Worm (Caenorhabditis elegans): ENCODE data around the gene mrps-12.

DNA sequence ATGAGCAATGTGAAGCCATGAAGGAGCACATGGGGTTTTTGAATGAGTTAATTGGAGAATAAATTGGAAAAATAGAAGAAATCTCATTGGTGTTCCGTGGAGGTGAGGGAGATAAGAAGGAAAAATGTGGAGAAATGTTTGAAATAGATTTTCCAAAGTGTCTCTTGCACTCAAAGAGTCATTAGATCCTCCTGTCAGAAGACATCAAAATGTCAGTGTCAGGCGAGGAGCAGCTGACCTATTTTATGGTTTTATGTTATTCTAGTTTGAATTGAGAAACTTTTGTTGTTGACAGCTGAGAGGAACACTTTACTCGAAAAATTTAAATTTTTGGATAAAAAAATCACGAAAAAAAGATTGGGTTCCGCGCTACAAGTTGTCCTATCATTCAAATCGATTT, 12.7 kb downstream of the mrps-12 start, which contains the start of gene clec-264:
- TF ChIP-seq nhr-12 (tag; optimal IDR thresholded peaks at IDR 0.05): no peak
- TF ChIP-seq nhr-77 (tag; optimal IDR thresholded peaks at IDR 0.05): no peak
- no peak for TF ChIP-seq nhr-237 (tag; optimal IDR thresholded peaks at IDR 0.05)
- TF ChIP-seq ceh-82 (tag; optimal IDR thresholded peaks at IDR 0.05): no peak
- no peak for TF ChIP-seq aly-2 (tag; optimal IDR thresholded peaks at IDR 0.05)
- TF ChIP-seq unc-86 (tag; optimal IDR thresholded peaks at IDR 0.05): no peak
- no peak for TF ChIP-seq pqm-1 (tag; optimal IDR thresholded peaks at IDR 0.05)
- TF ChIP-seq aha-1 (tag; optimal IDR thresholded peaks at IDR 0.05): no peak
- no peak for TF ChIP-seq unc-62 (GFP tag; optimal IDR thresholded peaks at IDR 0.05)
- TF ChIP-seq hpl-2 (GFP tag; optimal IDR thresholded peaks at IDR 0.05): no peak
- no peak for TF ChIP-seq mdl-1 (tag; optimal IDR thresholded peaks at IDR 0.05)
- no peak for TF ChIP-seq efl-1 (optimal IDR thresholded peaks at IDR 0.05)
- no peak for TF ChIP-seq efl-1 (GFP tag; optimal IDR thresholded peaks at IDR 0.05 in 1 of 2)
- TF ChIP-seq ztf-4 (tag; optimal IDR thresholded peaks at IDR 0.05): no peak
- no peak for TF ChIP-seq lsy-2 (tag; optimal IDR thresholded peaks at IDR 0.05)
